Worm (Caenorhabditis elegans) whole organism, L4 larva: ENCODE results near the gene C25E10.11.

Experiments used
- F10B5.3 ChIP-seq: sonication (generic microtip); optimal IDR thresholded peaks from 2 replicates; lab custom pipeline; 2016; ENCODE audit warnings: mild to moderate bottlenecking, missing genetic modification characterization, missing compliant biosample characterization
- T20F7.1 ChIP-seq: fragments of 200-800 bp; sonication (Bioruptor generic); optimal IDR thresholded peaks from 2 replicates; lab custom pipeline; 2018; ENCODE audit warnings: mild to moderate bottlenecking, missing genetic modification characterization, missing compliant biosample characterization
- Y105C5A.15 ChIP-seq: fragments of 200-800 bp; sonication (Bioruptor generic); IDR thresholded peaks from 2 replicates; pipeline ENCODE4 v1.3.6; 2022; ENCODE audit warnings: missing genetic modification characterization, missing compliant biosample characterization
- ZK546.5 ChIP-seq, 2 experiments: sonication (generic microtip); optimal IDR thresholded peaks; 2 replicates each; lab custom pipeline; 2017; ENCODE audit warnings: missing biosample characterization in 2 of 2, missing genetic modification characterization in 2 of 2
- aha-1 ChIP-seq: fragments of 150-350 bp; peaks from one replicate; lab custom pipeline; 2014; ENCODE audit warnings: missing biosample characterization, missing genetic modification characterization
- attf-4 ChIP-seq: sonication (generic microtip); optimal IDR thresholded peaks from 3 replicates; lab custom pipeline; 2017; ENCODE audit warnings: missing biosample characterization, missing genetic modification characterization
- ceh-62 ChIP-seq: sonication (generic microtip); optimal IDR thresholded peaks from 2 replicates; lab custom pipeline; 2017; ENCODE audit warnings: missing biosample characterization, missing genetic modification characterization
- ces-1 ChIP-seq: fragments of 150-350 bp; sonication (generic microtip); optimal IDR thresholded peaks from 4 replicates; lab custom pipeline; 2014; ENCODE audit warnings: missing biosample characterization, missing genetic modification reagents, missing genetic modification characterization
- daf-16 ChIP-seq, 3 experiments: sonication (generic microtip); optimal IDR thresholded peaks; 2 replicates each; lab custom pipeline; 2016 to 2017; ENCODE audit warnings: missing genetic modification characterization in 3 of 3, missing genetic modification reagents in 3 of 3, mild to moderate bottlenecking in 2 of 3, missing compliant biosample characterization in 2 of 3, missing biosample characterization in 1 of 3, moderate library complexity in 1 of 3
- dmd-6 ChIP-seq: fragments of 200-800 bp; sonication (Bioruptor generic); IDR thresholded peaks from 2 replicates; pipeline ENCODE4 v1.3.6; 2022; ENCODE audit warnings: missing genetic modification reagents, missing genetic modification characterization, missing compliant biosample characterization
- dpl-1 ChIP-seq: fragments of 150-350 bp; optimal IDR thresholded peaks from 2 replicates; lab custom pipeline; 2014; ENCODE audit warnings: missing biosample characterization, missing genetic modification reagents, missing genetic modification characterization
- dve-1 ChIP-seq: sonication (generic microtip); optimal IDR thresholded peaks from 2 replicates; lab custom pipeline; 2017; ENCODE audit warnings: antibody characterized with exemption, mild to moderate bottlenecking, missing genetic modification characterization, missing compliant biosample characterization; ENCODE audit not compliant: insufficient read depth
- fkh-10 ChIP-seq: fragments of 150-350 bp; optimal IDR thresholded peaks from 2 replicates; lab custom pipeline; 2014; ENCODE audit warnings: missing biosample characterization, missing genetic modification reagents, missing genetic modification characterization
- fos-1 ChIP-seq: fragments of 150-350 bp; optimal IDR thresholded peaks from 2 replicates; lab custom pipeline; 2014; ENCODE audit warnings: missing biosample characterization, missing genetic modification characterization
- gei-8 ChIP-seq: fragments of 200-800 bp; sonication (Bioruptor generic); optimal IDR thresholded peaks from 2 replicates; lab custom pipeline; 2018; ENCODE audit warnings: mild to moderate bottlenecking, missing genetic modification characterization, missing compliant biosample characterization
- hif-1 ChIP-seq, 2 experiments: sonication (generic microtip); optimal IDR thresholded peaks; 2 replicates each; lab custom pipeline; 2016 to 2017; ENCODE audit warnings: missing compliant biosample characterization in 2 of 2, missing genetic modification characterization in 2 of 2, missing genetic modification reagents in 2 of 2, missing genotype in 2 of 2, mild to moderate bottlenecking in 1 of 2
- hlh-11 ChIP-seq: fragments of 200-800 bp; sonication (Bioruptor generic); optimal IDR thresholded peaks from 2 replicates; lab custom pipeline; 2018; ENCODE audit warnings: mild to moderate bottlenecking, missing genetic modification characterization, missing compliant biosample characterization
- hlh-30 ChIP-seq: sonication (generic microtip); optimal IDR thresholded peaks from 2 replicates; lab custom pipeline; 2017; ENCODE audit warnings: antibody characterized with exemption, mild to moderate bottlenecking, missing genetic modification characterization, missing compliant biosample characterization; ENCODE audit not compliant: insufficient read depth
- lin-38 ChIP-seq: fragments of 200-800 bp; sonication (Bioruptor generic); IDR thresholded peaks from 2 replicates; pipeline ENCODE4 v1.3.6; 2022; ENCODE audit warnings: missing genetic modification reagents, missing genetic modification characterization, missing compliant biosample characterization
- lsy-2 ChIP-seq, 2 experiments: fragments of 150-350 bp in 1 of 2; sonication (generic microtip) in 1 of 2; optimal IDR thresholded peaks; 2 replicates each; lab custom pipeline; 2014 to 2017; ENCODE audit warnings: missing biosample characterization in 2 of 2, missing genetic modification characterization in 2 of 2
- madf-5 ChIP-seq, 2 experiments: fragments of 200-800 bp; sonication (Bioruptor generic); IDR thresholded peaks; 2 replicates each; pipeline ENCODE4 v1.3.6; 2022; ENCODE audit warnings: missing compliant biosample characterization in 2 of 2, missing genetic modification characterization in 2 of 2
- mdl-1 ChIP-seq, 2 experiments: fragments of 150-350 bp in 1 of 2; sonication (generic microtip) in 1 of 2; optimal IDR thresholded peaks; 2 replicates each; lab custom pipeline; 2014 to 2017; ENCODE audit warnings: missing biosample characterization in 2 of 2, missing genetic modification characterization in 2 of 2
- mdt-29 ChIP-seq: fragments of 200-800 bp; sonication (Bioruptor generic); IDR thresholded peaks from 2 replicates; pipeline ENCODE4 v1.3.6; 2022; ENCODE audit warnings: missing genetic modification reagents, missing genetic modification characterization, missing compliant biosample characterization
- mep-1 ChIP-seq: fragments of 150-350 bp; sonication (generic microtip); optimal IDR thresholded peaks from 3 replicates; lab custom pipeline; 2014; ENCODE audit warnings: missing biosample characterization, missing genetic modification characterization
- mxl-3 ChIP-seq: fragments of 200-800 bp; sonication (Bioruptor generic); optimal IDR thresholded peaks from 2 replicates; lab custom pipeline; 2018; ENCODE audit warnings: mild to moderate bottlenecking, missing genetic modification characterization, missing compliant biosample characterization
- nhr-10 ChIP-seq: fragments of 150-350 bp; optimal IDR thresholded peaks from 2 replicates; lab custom pipeline; 2014; ENCODE audit warnings: missing biosample characterization, missing genetic modification characterization
- nhr-111 ChIP-seq: fragments of 200-800 bp; sonication (Bioruptor generic); optimal IDR thresholded peaks from 2 replicates; lab custom pipeline; 2018; ENCODE audit warnings: mild to moderate bottlenecking, missing genetic modification characterization, missing compliant biosample characterization
- nhr-28 ChIP-seq: fragments of 150-350 bp; optimal IDR thresholded peaks from 2 replicates; lab custom pipeline; 2014; ENCODE audit warnings: missing biosample characterization, missing genetic modification characterization
- nhr-41 ChIP-seq: fragments of 200-800 bp; sonication (Bioruptor generic); IDR thresholded peaks from 2 replicates; pipeline ENCODE4 v1.3.6; 2022; ENCODE audit warnings: missing genetic modification reagents, missing genetic modification characterization, missing compliant biosample characterization
- nhr-42 ChIP-seq: fragments of 200-800 bp; sonication (Bioruptor generic); IDR thresholded peaks from 2 replicates; pipeline ENCODE4 v1.3.6; 2022; ENCODE audit warnings: missing genetic modification characterization, missing compliant biosample characterization
- nhr-48 ChIP-seq: sonication (generic microtip); optimal IDR thresholded peaks from 2 replicates; lab custom pipeline; 2016; ENCODE audit warnings: mild to moderate bottlenecking, missing genetic modification characterization, missing compliant biosample characterization
- nhr-77 ChIP-seq: fragments of 150-350 bp; optimal IDR thresholded peaks from 2 replicates; lab custom pipeline; 2014; ENCODE audit warnings: missing biosample characterization, missing genetic modification characterization
- pha-4 ChIP-seq, 2 experiments: fragments of 150-350 bp in 1 of 2; fragments of 200-800 bp in 1 of 2; sonication (Bioruptor generic) in 1 of 2; IDR thresholded peaks in 1 of 2; optimal IDR thresholded peaks in 1 of 2; 2 replicates each; pipeline versions ENCODE4 v1.3.6 to Lab custom; 2014 to 2022; ENCODE audit warnings: missing genetic modification characterization in 2 of 2, missing genetic modification reagents in 2 of 2, missing biosample characterization in 1 of 2, missing compliant biosample characterization in 1 of 2
- php-3 ChIP-seq: fragments of 200-800 bp; sonication (Bioruptor generic); IDR thresholded peaks from 2 replicates; pipeline ENCODE4 v1.3.6; 2022; ENCODE audit warnings: missing genetic modification reagents, missing genetic modification characterization, missing compliant biosample characterization
- pqm-1 ChIP-seq: sonication (generic microtip); optimal IDR thresholded peaks from 2 replicates; lab custom pipeline; 2017; ENCODE audit warnings: missing biosample characterization, missing genetic modification characterization
- skn-1 ChIP-seq: fragments of 150-350 bp; optimal IDR thresholded peaks from 2 replicates; lab custom pipeline; 2014; ENCODE audit warnings: missing biosample characterization, missing genetic modification characterization
- tra-1 ChIP-seq: fragments of 200-800 bp; sonication (Bioruptor generic); IDR thresholded peaks from 2 replicates; pipeline ENCODE4 v1.3.6; 2022; ENCODE audit warnings: missing genetic modification reagents, missing genetic modification characterization, missing compliant biosample characterization
- unc-62 ChIP-seq, 3 experiments: fragments of 150-350 bp in 1 of 3; sonication (generic microtip); optimal IDR thresholded peaks in 2 of 3; peaks in 1 of 3; 1 replicate in 1 of 3; 2 replicates in 2 of 3; lab custom pipeline; 2014 to 2017; ENCODE audit warnings: missing biosample characterization in 3 of 3, missing genetic modification characterization in 3 of 3, missing genetic modification reagents in 3 of 3, missing genotype in 1 of 3
- zfp-3 ChIP-seq: fragments of 200-800 bp; sonication (Bioruptor generic); conservative IDR thresholded peaks from 2 replicates; pipeline ENCODE4 v1.3.6; 2022; ENCODE audit warnings: missing genetic modification reagents, missing genetic modification characterization, missing compliant biosample characterization

C25E10.11 gene

DNA sequence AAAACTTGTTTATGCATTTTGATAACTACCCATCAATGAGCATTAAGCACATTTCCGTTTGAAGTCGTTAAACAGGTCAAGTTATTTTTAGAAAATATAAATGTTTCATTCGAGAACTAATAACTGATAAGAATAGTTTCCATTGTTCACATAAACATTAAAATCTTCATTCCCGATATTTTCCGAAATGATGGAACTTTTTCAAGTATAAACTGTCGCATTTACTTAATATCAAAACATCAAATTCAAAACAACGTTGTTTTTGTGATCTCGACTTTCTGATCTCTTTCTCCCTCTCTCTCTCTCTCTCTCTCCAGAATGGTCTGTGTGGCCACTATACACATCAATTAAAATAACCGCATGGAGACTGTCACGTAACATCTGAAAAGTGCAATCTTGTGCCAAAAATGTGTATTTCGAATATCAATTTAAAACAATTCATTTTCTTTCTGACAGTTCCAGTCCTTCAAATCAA, 15.9 kb upstream of the C25E10.11 start:
- TF ChIP-seq daf-16 (GFP tag; optimal IDR thresholded peaks at IDR 0.05; lab: Kevin White, UChicago) (no peak), daf-16 (tag; optimal IDR thresholded peaks at IDR 0.05; lab: Kevin White, UChicago) (peak; percentile 95), gei-8 (GFP tag; lab: Kevin White, UChicago) (no peak), hlh-11 (tag; lab: Kevin White, UChicago) (peak; percentile 66), Y105C5A.15 (no peak), nhr-42 (GFP tag; lab: Robert Waterston, UW) (no peak), ZK546.5 (tag; optimal IDR thresholded peaks at IDR 0.05; lab: Kevin White, UChicago) (no peak), nhr-41 (GFP tag; lab: Robert Waterston, UW) (no peak), mxl-3 (GFP tag; lab: Kevin White, UChicago) (no peak), aha-1 (tag; lab: Kevin White, UChicago) (peak; percentile 96), attf-4 (tag; lab: Kevin White, UChicago) (no peak), nhr-28 (tag; lab: Kevin White, UChicago) (peak; percentile 68), php-3 (GFP tag; lab: Robert Waterston, UW) (peak; percentile 76), fkh-10 (GFP tag; lab: Kevin White, UChicago) (no peak), lin-38 (GFP tag; lab: Robert Waterston, UW) (no peak), unc-62 (GFP tag; optimal IDR thresholded peaks at IDR 0.05 in 1 of 2; lab: Kevin White, UChicago) (peak in 1 of 2 experiments; percentile 66), unc-62 (tag; optimal IDR thresholded peaks at IDR 0.05; lab: Kevin White, UChicago) (no peak), nhr-77 (tag; lab: Kevin White, UChicago) (peak; percentile 87), pqm-1 (tag; lab: Kevin White, UChicago) (no peak), T20F7.1 (GFP tag; lab: Kevin White, UChicago) (no peak), pha-4 (GFP tag; IDR thresholded peaks at IDR 0.05; lab: Robert Waterston, UW) (0 out of 2 replicates have a peak, but pooled peaks have one; percentile 6), pha-4 (tag; optimal IDR thresholded peaks at IDR 0.05; lab: Kevin White, UChicago) (no peak), ces-1 (GFP tag; lab: Kevin White, UChicago) (no peak), fos-1 (tag; lab: Kevin White, UChicago) (peak; percentile 80), nhr-48 (peak; percentile 31), dmd-6 (GFP tag; lab: Robert Waterston, UW) (peak; percentile 34; the same call in 1 of the 2 replicates), F10B5.3 (tag; lab: Kevin White, UChicago) (no peak), lsy-2 (tag; optimal IDR thresholded peaks at IDR 0.05; lab: Kevin White, UChicago) (peak; percentile 16 to 27), dpl-1 (GFP tag; lab: Kevin White, UChicago) (no peak), nhr-10 (tag; lab: Kevin White, UChicago) (peak; percentile 41), skn-1 (no peak), mdl-1 (tag; optimal IDR thresholded peaks at IDR 0.05; lab: Kevin White, UChicago) (peak in 1 of 2 experiments; percentile 49), mep-1 (tag; lab: Kevin White, UChicago) (peak; percentile 59), hlh-30 (tag; lab: Kevin White, UChicago) (peak; percentile 53), dve-1 (tag; lab: Kevin White, UChicago) (peak; percentile 68), zfp-3 (GFP tag; lab: Robert Waterston, UW) (peak; percentile 4; the same call in 1 of the 2 replicates), hif-1 (tag; optimal IDR thresholded peaks at IDR 0.05; lab: Kevin White, UChicago) (peak in 1 of 2 experiments; percentile 40), mdt-29 (no peak)

DNA sequence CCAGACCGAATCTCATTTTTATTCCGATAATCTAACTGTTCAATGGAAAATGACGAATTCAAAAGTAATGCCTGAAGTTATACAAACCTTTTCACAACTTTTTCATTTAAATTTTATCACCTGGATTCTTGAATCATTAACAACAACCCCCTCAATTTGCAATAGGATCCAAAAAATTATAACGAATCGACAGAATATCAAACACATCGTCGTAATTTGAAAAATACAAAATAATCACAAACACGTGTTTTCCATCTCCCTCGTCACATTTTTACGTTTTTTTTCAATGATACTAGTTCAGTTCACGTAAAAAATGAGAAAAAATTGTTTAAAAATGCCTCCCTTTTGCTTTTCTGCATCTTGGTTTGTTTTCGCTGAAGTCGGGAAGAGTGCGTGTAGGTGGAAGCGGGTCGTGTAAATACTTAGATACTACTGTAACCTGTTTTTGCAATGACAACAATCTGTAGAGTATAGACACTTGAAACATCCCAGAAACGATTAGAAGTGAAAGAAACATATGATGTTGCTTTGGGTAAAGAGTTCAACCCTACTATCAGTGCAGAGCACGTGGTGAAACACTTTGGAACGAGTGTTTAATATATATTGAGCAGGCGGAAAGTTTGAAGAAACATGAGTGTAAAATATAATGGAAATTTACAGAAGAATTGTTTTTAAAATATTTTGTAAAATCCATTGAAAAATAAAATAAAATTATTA, 15.0 kb upstream of the C25E10.11 start, which contains the start of gene oac-50:
Gene oac-50 (minus strand): TSS at position 219 of the 717 bp plus-strand sequence.
- peak in 1 of 2 experiments; percentile 96 for TF ChIP-seq unc-62 (GFP tag; optimal IDR thresholded peaks at IDR 0.05 in 1 of 2; lab: Kevin White, UChicago)
- no peak for TF ChIP-seq unc-62 (tag; optimal IDR thresholded peaks at IDR 0.05; lab: Kevin White, UChicago)
- TF ChIP-seq madf-5 (GFP tag; IDR thresholded peaks at IDR 0.05; lab: Robert Waterston, UW): no peak
- no peak for TF ChIP-seq nhr-111 (GFP tag; lab: Kevin White, UChicago)
- TF ChIP-seq dve-1 (tag; lab: Kevin White, UChicago): peak; percentile 46
- peak; percentile 31 for TF ChIP-seq hlh-30 (tag; lab: Kevin White, UChicago)
- TF ChIP-seq daf-16 (GFP tag; optimal IDR thresholded peaks at IDR 0.05; lab: Kevin White, UChicago): no peak
- peak; percentile 39 for TF ChIP-seq daf-16 (tag; optimal IDR thresholded peaks at IDR 0.05; lab: Kevin White, UChicago)
- no peak for TF ChIP-seq ceh-62 (tag; lab: Kevin White, UChicago)
- TF ChIP-seq dmd-6 (GFP tag; lab: Robert Waterston, UW): peak; percentile 28; the same call in 1 of the 2 replicates
- no peak for TF ChIP-seq tra-1 (GFP tag; lab: Robert Waterston, UW)
